Fruit fly (Drosophila melanogaster) whole organism, embryonic: ENCODE measurements around the gene CG5541.

ENCODE experiments used
- CG10147 ChIP-seq: fragments of 200-800 bp; sonication (Bioruptor generic); optimal IDR thresholded peaks from 2 replicates; lab custom pipeline; 2019; ENCODE audit warnings: missing biosample characterization, mild to moderate bottlenecking, missing genetic modification characterization, moderate library complexity
- CG10366 ChIP-seq: fragments of 200-800 bp; sonication (Bioruptor generic); IDR thresholded peaks from 2 replicates; pipeline ENCODE4 v1.3.6; 2022; ENCODE audit warnings: missing biosample characterization, missing genetic modification characterization
- CG10462 ChIP-seq: fragments of 200-800 bp; sonication (Bioruptor generic); optimal IDR thresholded peaks from 2 replicates; lab custom pipeline; 2016; ENCODE audit warnings: missing biosample characterization, missing genetic modification characterization
- CG10979 ChIP-seq: fragments of 200-800 bp; sonication (Bioruptor generic); optimal IDR thresholded peaks from 2 replicates; lab custom pipeline; 2018; ENCODE audit warnings: missing biosample characterization, mild to moderate bottlenecking, missing genetic modification characterization, moderate library complexity
- CG11695 ChIP-seq: fragments of 200-800 bp; sonication (Bioruptor generic); IDR thresholded peaks from 3 replicates; pipeline ENCODE4 v1.3.6; 2022; ENCODE audit warnings: missing biosample characterization, missing genetic modification characterization
- CG12219 ChIP-seq: fragments of 200-800 bp; sonication (Bioruptor generic); optimal IDR thresholded peaks from 3 replicates; lab custom pipeline; 2018; ENCODE audit warnings: missing biosample characterization, mild to moderate bottlenecking, missing genetic modification characterization
- CG12744 ChIP-seq: fragments of 200-800 bp; sonication (Bioruptor generic); optimal IDR thresholded peaks from 2 replicates; lab custom pipeline; 2016; ENCODE audit warnings: missing biosample characterization, missing genetic modification characterization
- CG12769 ChIP-seq: fragments of 200-800 bp; sonication (Bioruptor generic); optimal IDR thresholded peaks from 2 replicates; lab custom pipeline; 2019; ENCODE audit warnings: missing biosample characterization, mild to moderate bottlenecking, missing genetic modification characterization, moderate library complexity
- CG1529 ChIP-seq: fragments of 200-800 bp; sonication (Bioruptor generic); optimal IDR thresholded peaks from 3 replicates; lab custom pipeline; 2018; ENCODE audit warnings: missing biosample characterization, missing genetic modification characterization
- CG1832 ChIP-seq: fragments of 200-800 bp; sonication (Bioruptor generic); optimal IDR thresholded peaks from 2 replicates; lab custom pipeline; 2017; ENCODE audit warnings: missing biosample characterization, mild to moderate bottlenecking, missing genetic modification characterization, inconsistent platforms
- CG2116 ChIP-seq: fragments of 200-800 bp; sonication (Bioruptor generic); optimal IDR thresholded peaks from 3 replicates; lab custom pipeline; 2018; ENCODE audit warnings: missing biosample characterization, mild to moderate bottlenecking, missing genetic modification characterization
- CG2199 ChIP-seq: fragments of 200-800 bp; sonication (Bioruptor generic); IDR thresholded peaks from 3 replicates; pipeline ENCODE4 v1.3.6; 2022; ENCODE audit warnings: missing biosample characterization, missing genetic modification characterization
- CG2875 ChIP-seq: fragments of 200-800 bp; sonication (Bioruptor generic); optimal IDR thresholded peaks from 2 replicates; lab custom pipeline; 2017; ENCODE audit warnings: missing biosample characterization, mild to moderate bottlenecking, missing genetic modification characterization, missing genetic modification reagents
- CG33557 ChIP-seq: fragments of 200-800 bp; sonication (Bioruptor generic); optimal IDR thresholded peaks from 2 replicates; lab custom pipeline; 2019; ENCODE audit warnings: missing biosample characterization, mild to moderate bottlenecking, missing genetic modification characterization, moderate library complexity
- CG3726 ChIP-seq: fragments of 200-800 bp; sonication (Bioruptor generic); IDR thresholded peaks from 3 replicates; pipeline ENCODE4, ENCODE4 v1.3.6; 2022; ENCODE audit warnings: missing biosample characterization, missing genetic modification characterization
- CHES-1-like ChIP-seq: fragments of 200-800 bp; sonication (Bioruptor generic); optimal IDR thresholded peaks from 2 replicates; lab custom pipeline; 2016; ENCODE audit warnings: missing biosample characterization, missing genetic modification characterization
- CTCF ChIP-seq: fragments of 200-800 bp; sonication (Bioruptor generic); optimal IDR thresholded peaks from 2 replicates; lab custom pipeline; 2017; ENCODE audit warnings: missing biosample characterization, mild to moderate bottlenecking, missing genetic modification characterization, moderate library complexity
- Drgx ChIP-seq: fragments of 200-800 bp; sonication (Bioruptor generic); IDR thresholded peaks from 2 replicates; pipeline ENCODE4 v1.3.6; 2022; ENCODE audit warnings: missing biosample characterization, missing genetic modification characterization
- Eip74EF ChIP-seq, 2 experiments: fragments of 200-800 bp in 1 of 2; fragments of >200 bp in 1 of 2; sonication (Bioruptor generic) in 1 of 2; optimal IDR thresholded peaks; 2 replicates each; lab custom pipeline; 2017 to 2019; ENCODE audit warnings: missing biosample characterization in 2 of 2, missing genetic modification characterization in 2 of 2, mild to moderate bottlenecking in 1 of 2, moderate library complexity in 1 of 2
- GATAe ChIP-seq: fragments of 200-800 bp; sonication (Bioruptor generic); conservative IDR thresholded peaks from 2 replicates; pipeline ENCODE4 v1.3.6; 2022; ENCODE audit warnings: missing biosample characterization, missing genetic modification characterization
- H2.0 ChIP-seq: fragments of 200-800 bp; sonication (Bioruptor generic); IDR thresholded peaks from 2 replicates; pipeline ENCODE4 v1.3.6; 2022; ENCODE audit warnings: missing biosample characterization, missing genetic modification characterization
- HHEX ChIP-seq: fragments of 200-800 bp; sonication (Bioruptor generic); optimal IDR thresholded peaks from 3 replicates; lab custom pipeline; 2017; ENCODE audit warnings: missing biosample characterization, mild to moderate bottlenecking, missing genetic modification characterization, missing genetic modification reagents
- HLH4C ChIP-seq: fragments of 200-800 bp; sonication (Bioruptor generic); IDR thresholded peaks from 3 replicates; pipeline ENCODE4 v1.3.6; 2022; ENCODE audit warnings: missing biosample characterization, missing genetic modification characterization; ENCODE audit not compliant: partially characterized antibody
- HmgZ ChIP-seq: fragments of 200-800 bp; sonication (Bioruptor generic); optimal IDR thresholded peaks from 2 replicates; lab custom pipeline; 2018; ENCODE audit warnings: missing biosample characterization, mild to moderate bottlenecking, missing genetic modification characterization
- NC2α ChIP-seq: fragments of 200-800 bp; sonication (Bioruptor generic); optimal IDR thresholded peaks from 2 replicates; lab custom pipeline; 2016; ENCODE audit warnings: missing biosample characterization, missing genetic modification characterization
- Neu2 ChIP-seq: fragments of 200-800 bp; sonication (Bioruptor generic); optimal IDR thresholded peaks from 3 replicates; lab custom pipeline; 2016; ENCODE audit warnings: missing biosample characterization, missing genetic modification characterization, borderline replicate concordance
- Nf-YB ChIP-seq: fragments of 200-800 bp; sonication (Bioruptor generic); optimal IDR thresholded peaks from 3 replicates; lab custom pipeline; 2019; ENCODE audit warnings: missing biosample characterization, mild to moderate bottlenecking, missing genetic modification characterization, moderate library complexity
- NfI ChIP-seq: fragments of 200-800 bp; sonication (Bioruptor generic); optimal IDR thresholded peaks from 3 replicates; lab custom pipeline; 2018; ENCODE audit warnings: missing biosample characterization, mild to moderate bottlenecking, missing genetic modification characterization, moderate library complexity
- Sox102F ChIP-seq: fragments of 200-800 bp; sonication (Bioruptor generic); optimal IDR thresholded peaks from 2 replicates; lab custom pipeline; 2018; ENCODE audit warnings: missing biosample characterization, mild to moderate bottlenecking, missing genetic modification characterization, moderate library complexity
- Usf ChIP-seq: fragments of 200-800 bp; sonication (Bioruptor generic); optimal IDR thresholded peaks from 2 replicates; lab custom pipeline; 2017; ENCODE audit warnings: missing genotype, missing biosample characterization, missing genetic modification characterization
- amos ChIP-seq: fragments of 200-800 bp; sonication (Bioruptor generic); IDR thresholded peaks from 2 replicates; pipeline ENCODE4 v1.3.6; 2022; ENCODE audit warnings: missing biosample characterization, missing genetic modification characterization; ENCODE audit not compliant: partially characterized antibody
- ase ChIP-seq: fragments of 200-800 bp; sonication (Bioruptor generic); IDR thresholded peaks from 3 replicates; pipeline ENCODE4 v1.3.6; 2022; ENCODE audit warnings: missing biosample characterization, missing genetic modification characterization
- bcd ChIP-seq: fragments of 200-800 bp; sonication (Bioruptor generic); optimal IDR thresholded peaks from 2 replicates; lab custom pipeline; 2017; ENCODE audit warnings: missing biosample characterization, mild to moderate bottlenecking, missing genetic modification characterization
- dan ChIP-seq: fragments of 200-800 bp; sonication (Bioruptor generic); IDR thresholded peaks from 2 replicates; pipeline ENCODE4 v1.3.6; 2022; ENCODE audit warnings: missing biosample characterization, missing genetic modification characterization
- dmrt99B ChIP-seq: fragments of 200-800 bp; sonication (Bioruptor generic); optimal IDR thresholded peaks from 2 replicates; lab custom pipeline; 2018; ENCODE audit warnings: missing biosample characterization, mild to moderate bottlenecking, missing genetic modification characterization, moderate library complexity
- en ChIP-seq: fragments of 200-800 bp; sonication (Bioruptor generic); optimal IDR thresholded peaks from 2 replicates; lab custom pipeline; 2016; ENCODE audit warnings: missing biosample characterization, missing genetic modification characterization
- exex ChIP-seq: fragments of 200-800 bp; sonication (Bioruptor generic); optimal IDR thresholded peaks from 4 replicates; lab custom pipeline; 2018; ENCODE audit warnings: missing biosample characterization, mild to moderate bottlenecking, missing genetic modification characterization, moderate library complexity
- hth ChIP-seq: fragments of >200 bp; optimal IDR thresholded peaks from 2 replicates; lab custom pipeline; 2017; ENCODE audit warnings: inconsistent platforms
- lab ChIP-seq: fragments of 200-800 bp; sonication (Bioruptor generic); optimal IDR thresholded peaks from 3 replicates; lab custom pipeline; 2017; ENCODE audit warnings: missing biosample characterization, missing genetic modification characterization, mild to moderate bottlenecking, moderate library complexity, missing genetic modification reagents
- mam ChIP-seq: fragments of 200-800 bp; sonication (Bioruptor generic); optimal IDR thresholded peaks from 3 replicates; lab custom pipeline; 2016; ENCODE audit warnings: missing biosample characterization, missing genetic modification characterization
- mirr ChIP-seq: fragments of 200-800 bp; sonication (Bioruptor generic); optimal IDR thresholded peaks from 3 replicates; lab custom pipeline; 2018; ENCODE audit warnings: missing biosample characterization, mild to moderate bottlenecking, missing genetic modification characterization
- nau ChIP-seq: fragments of 200-800 bp; sonication (Bioruptor generic); optimal IDR thresholded peaks from 3 replicates; lab custom pipeline; 2017; ENCODE audit warnings: missing biosample characterization, mild to moderate bottlenecking, missing genetic modification characterization, missing genetic modification reagents
- org-1 ChIP-seq: fragments of 200-800 bp; sonication (Bioruptor generic); optimal IDR thresholded peaks from 2 replicates; lab custom pipeline; 2017; ENCODE audit warnings: missing biosample characterization, missing genetic modification characterization
- run ChIP-seq: fragments of 200-800 bp; sonication (Bioruptor generic); optimal IDR thresholded peaks from 3 replicates; lab custom pipeline; 2018; ENCODE audit warnings: missing biosample characterization, mild to moderate bottlenecking, missing genetic modification characterization
- salm ChIP-seq: fragments of 200-800 bp; sonication (Bioruptor generic); optimal IDR thresholded peaks from 2 replicates; lab custom pipeline; 2018; ENCODE audit warnings: missing biosample characterization, mild to moderate bottlenecking, missing genetic modification characterization
- sr ChIP-seq: fragments of 200-800 bp; sonication (Bioruptor generic); IDR thresholded peaks from 3 replicates; pipeline ENCODE4 v1.3.6; 2022; ENCODE audit warnings: missing biosample characterization, missing genetic modification characterization
- trem ChIP-seq: fragments of 200-800 bp; optimal IDR thresholded peaks from 3 replicates; lab custom pipeline; 2019; ENCODE audit warnings: missing biosample characterization, mild to moderate bottlenecking, missing genetic modification characterization, moderate library complexity
- vvl ChIP-seq: fragments of 200-800 bp; sonication (Bioruptor generic); IDR thresholded peaks from 2 replicates; pipeline ENCODE4 v1.3.6; 2022; ENCODE audit warnings: missing biosample characterization, missing genetic modification characterization
- wor ChIP-seq: fragments of 200-800 bp; sonication (Bioruptor generic); IDR thresholded peaks from 2 replicates; pipeline ENCODE4 v1.3.6; 2022; ENCODE audit warnings: missing biosample characterization, missing genetic modification characterization

Gene CG5541

DNA sequence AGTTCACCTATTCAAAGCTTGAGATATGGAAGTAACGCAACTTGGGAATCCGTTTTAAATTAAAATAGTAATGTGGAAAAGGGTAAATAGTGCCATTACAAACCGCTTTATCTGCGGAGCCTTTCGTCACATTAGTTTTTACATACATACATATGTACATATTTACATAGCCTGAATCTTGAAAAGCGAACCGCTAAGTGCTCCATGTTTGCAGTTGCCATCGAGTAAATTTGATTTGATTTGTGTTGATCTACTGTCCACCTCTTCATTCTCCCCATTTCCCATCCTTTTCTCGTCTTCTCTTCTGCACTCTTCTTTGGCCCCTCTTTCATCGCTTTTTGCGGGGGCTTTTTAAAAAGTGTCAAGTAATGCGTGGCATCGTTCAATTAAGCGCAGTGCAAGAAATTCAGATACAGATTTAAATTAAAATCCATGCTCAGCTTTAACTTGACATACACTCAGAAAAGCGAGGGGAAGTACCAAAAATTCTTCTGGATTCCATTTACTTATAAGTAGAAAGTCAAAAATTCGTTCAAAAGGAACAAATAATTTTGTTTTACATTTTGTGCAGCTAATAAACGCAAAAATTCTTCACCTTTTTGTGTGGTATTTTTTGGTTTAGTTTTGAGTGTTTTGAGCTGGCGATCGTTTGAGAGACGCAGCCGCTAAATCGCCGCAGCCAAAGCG is 767 bp upstream of the CG5541 start (continued):
- TF ChIP-seq mirr (peak; percentile 91), salm (peak; percentile 84), org-1 (GFP tag; lab: Kevin White, UChicago) (peak; percentile 85), dan (GFP tag; lab: Robert Waterston, UW) (no peak), Drgx (GFP tag; lab: Robert Waterston, UW) (peak; percentile 86), GATAe (GFP tag; lab: Robert Waterston, UW) (no peak), Sox102F (GFP tag; lab: Kevin White, UChicago) (peak; percentile 74), CG2116 (GFP tag; lab: Kevin White, UChicago) (peak; percentile 48), CHES-1-like (GFP tag; lab: Kevin White, UChicago) (peak; percentile 79), vvl (GFP tag; lab: Robert Waterston, UW) (peak; percentile 84), CG33557 (GFP tag; lab: Kevin White, UChicago) (peak; percentile 88), sr (GFP tag; lab: Robert Waterston, UW) (peak; percentile 93), nau (GFP tag; lab: Kevin White, UChicago) (peak; percentile 94), CG12769 (tag; lab: Kevin White, UChicago) (peak; percentile 76), CG10462 (GFP tag; lab: Kevin White, UChicago) (peak; percentile 47), bcd (GFP tag; lab: Kevin White, UChicago) (peak; percentile 79), Usf (GFP tag; lab: Kevin White, UChicago) (peak; percentile 22), CG2199 (GFP tag; lab: Robert Waterston, UW) (no peak), en (peak; percentile 70), exex (tag; lab: Kevin White, UChicago) (peak; percentile 49), H2.0 (peak; percentile 27; the same call in 1 of the 2 replicates), CG10147 (GFP tag; lab: Kevin White, UChicago) (peak; percentile 5), dmrt99B (tag; lab: Kevin White, UChicago) (peak; percentile 86), trem (tag; lab: Kevin White, UChicago) (peak; percentile 42), CG11695 (peak; percentile 72), lab (GFP tag; lab: Kevin White, UChicago) (peak; percentile 95), hth (lab: Kevin White, UChicago) (no peak), run (tag; lab: Kevin White, UChicago) (peak; percentile 75), CG10366 (GFP tag; lab: Robert Waterston, UW) (peak; percentile 7; the same call in 1 of the 2 replicates), CG2875 (GFP tag; lab: Kevin White, UChicago) (peak; percentile 97), NC2α (peak; percentile 84), Eip74EF (GFP tag; optimal IDR thresholded peaks at IDR 0.05; lab: Kevin White, UChicago) (peak in 1 of 2 experiments; percentile 81), mam (peak; percentile 56), ase (peak; percentile 63; the same call in 2 of the 3 replicates), CTCF (GFP tag; lab: Kevin White, UChicago) (peak; percentile 59), Neu2 (GFP tag; lab: Kevin White, UChicago) (no peak), HLH4C (GFP tag; lab: Robert Waterston, UW) (no peak), CG1529 (peak; percentile 90), amos (GFP tag; lab: Robert Waterston, UW) (no peak), HmgZ (tag; lab: Kevin White, UChicago) (peak; percentile 79), CG1832 (GFP tag; lab: Kevin White, UChicago) (no peak), CG12219 (GFP tag; lab: Kevin White, UChicago) (peak; percentile 81), CG12744 (GFP tag; lab: Kevin White, UChicago) (peak; percentile 75), NfI (GFP tag; lab: Kevin White, UChicago) (peak; percentile 45), CG3726 (GFP tag; lab: Robert Waterston, UW) (0 out of 3 replicates have a peak, but pooled peaks have one; percentile 30), wor (GFP tag; lab: Robert Waterston, UW) (no peak), CG10979 (tag; lab: Kevin White, UChicago) (peak; percentile 45), Nf-YB (GFP tag; lab: Kevin White, UChicago) (peak; percentile 62), HHEX (peak; percentile 90)
